Worm (Caenorhabditis elegans) whole organism, L4 larva: Measurements from ENCODE around the gene cyn-13.

Source experiments
- R02D3.7 ChIP-seq: fragments of 150-350 bp; sonication (generic microtip); optimal IDR thresholded peaks from 3 replicates; lab custom pipeline; 2014; ENCODE audit warnings: missing biosample characterization, missing genetic modification characterization
- nhr-11 ChIP-seq: fragments of 150-350 bp; optimal IDR thresholded peaks from 2 replicates; lab custom pipeline; 2014; ENCODE audit warnings: missing biosample characterization, missing genetic modification characterization
- nhr-76 ChIP-seq: fragments of 150-350 bp; optimal IDR thresholded peaks from 2 replicates; lab custom pipeline; 2014; ENCODE audit warnings: missing biosample characterization, missing genetic modification characterization

ce11 chrIV:17099113-17099512, 17.3 kb downstream of the cyn-13 start:
- no peak for TF ChIP-seq R02D3.7 (tag; lab: Kevin White, UChicago)
- TF ChIP-seq nhr-11, result no peak
- no peak for TF ChIP-seq nhr-76 (tag; lab: Kevin White, UChicago)
